Fruit fly (Drosophila melanogaster) whole organism, prepupa: Measurements from ENCODE around the gene CG4497.

ENCODE experiments used
- CG16779 ChIP-seq: fragments of 200-800 bp; sonication (Bioruptor generic); optimal IDR thresholded peaks from 3 replicates; lab custom pipeline; 2017; ENCODE audit warnings: missing biosample characterization, mild to moderate bottlenecking, missing genetic modification characterization
- Gug ChIP-seq: fragments of 200-800 bp; sonication (Bioruptor generic); IDR thresholded peaks from 2 replicates; pipeline ENCODE4 v1.3.6; 2022; ENCODE audit warnings: missing biosample characterization, missing genetic modification characterization

DNA sequence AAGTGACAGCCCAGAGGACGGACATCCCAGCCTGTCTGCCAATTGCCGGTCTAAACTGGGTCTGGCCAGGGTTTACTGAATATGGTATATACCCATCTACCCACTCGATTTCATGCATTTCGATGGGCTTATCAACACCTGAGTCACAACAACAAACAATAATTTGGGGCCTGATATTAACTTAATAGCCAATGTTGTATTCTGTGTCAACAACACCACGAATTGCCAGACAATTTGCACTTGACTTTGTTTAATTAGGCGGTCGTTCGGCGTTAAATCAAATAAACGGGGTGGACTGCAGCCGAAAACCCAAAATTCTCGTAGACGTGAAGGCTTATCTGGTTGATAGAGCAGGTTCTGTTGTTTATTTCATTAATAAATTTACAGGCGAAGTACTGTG is 44.9 kb upstream of the CG4497 start:
- TF ChIP-seq Gug (GFP tag; lab: Robert Waterston, UW): no peak
- TF ChIP-seq CG16779: no peak
